Fruit fly (Drosophila melanogaster): ENCODE results near the gene Ptpmeg.

Gene Ptpmeg

DNA sequence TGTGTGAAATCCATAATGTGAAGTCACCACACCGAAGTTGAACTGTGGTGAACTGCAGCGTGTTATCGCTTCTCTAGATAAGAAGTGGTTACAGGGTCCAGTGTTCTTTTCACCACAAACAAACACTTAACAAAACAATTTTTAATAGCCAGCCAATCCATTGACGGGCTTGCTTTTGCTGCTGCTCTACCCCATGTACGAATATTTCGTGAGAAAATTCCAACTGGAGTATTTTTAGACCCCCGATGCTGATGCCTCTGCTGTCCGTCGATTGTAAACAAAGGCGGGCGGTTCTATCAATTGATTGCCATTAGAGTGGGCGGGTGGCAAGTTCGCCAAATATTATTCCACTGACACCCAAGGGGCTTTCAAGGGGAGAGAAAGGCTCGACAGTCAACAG lies 11.2 kb downstream of the Ptpmeg start (continued):
- TF ChIP-seq CG12769 (tag; optimal IDR thresholded peaks at IDR 0.05) (peak; percentile 50), CG10543 (GFP tag; optimal IDR thresholded peaks at IDR 0.05) (peak; percentile 24), dysf (GFP tag; IDR thresholded peaks at IDR 0.05) (no peak), salm (tag; optimal IDR thresholded peaks at IDR 0.05) (no peak), Rx (GFP tag; IDR thresholded peaks at IDR 0.05) (no peak), Dbx (GFP tag; IDR thresholded peaks at IDR 0.05) (peak; percentile 48; the same call in 1 of the 3 replicates), HHEX (GFP tag; optimal IDR thresholded peaks at IDR 0.05) (no peak), CG12071 (GFP tag; optimal IDR thresholded peaks at IDR 0.05) (peak; percentile 2), H2.0 (GFP tag; IDR thresholded peaks at IDR 0.05) (no peak), CG13894 (tag; optimal IDR thresholded peaks at IDR 0.05) (peak; percentile 65), Elba2 (GFP tag; optimal IDR thresholded peaks at IDR 0.05) (no peak), chinmo (GFP tag; IDR thresholded peaks at IDR 0.05; ENCODE audit: partially characterized antibody) (0 out of 4 replicates have a peak, but pooled peaks have one; percentile 18), slbo (GFP tag; IDR thresholded peaks at IDR 0.05) (peak; percentile 41; the same call in 1 of the 2 replicates), slou (GFP tag; optimal IDR thresholded peaks at IDR 0.05) (no peak), GATAe (GFP tag; conservative IDR thresholded peaks at IDR 0.05) (peak; percentile 55; the same call in 1 of the 2 replicates), CG8089 (GFP tag; optimal IDR thresholded peaks at IDR 0.05) (no peak), gem (tag; optimal IDR thresholded peaks at IDR 0.05) (no peak), CG18599 (GFP tag; optimal IDR thresholded peaks at IDR 0.05) (peak; percentile 42), row (GFP tag; IDR thresholded peaks at IDR 0.05) (peak; percentile 41; the same call in 2 of the 3 replicates), HLH3B (GFP tag; IDR thresholded peaks at IDR 0.05) (no peak), CG14965 (GFP tag; optimal IDR thresholded peaks at IDR 0.05; ENCODE audit: borderline replicate concordance) (no peak), caup (GFP tag; optimal IDR thresholded peaks at IDR 0.05; ENCODE audit: severe bottlenecking) (peak; percentile 8), CoRest (tag; optimal IDR thresholded peaks at IDR 0.05) (no peak), CG34224 (GFP tag; IDR thresholded peaks at IDR 0.05; ENCODE audit: partially characterized antibody) (no peak), Xbp1 (GFP tag; optimal IDR thresholded peaks at IDR 0.05) (no peak), usp (GFP tag; optimal IDR thresholded peaks at IDR 0.05) (no peak), amos (GFP tag; IDR thresholded peaks at IDR 0.05; ENCODE audit: partially characterized antibody) (no peak), CG32532 (GFP tag; IDR thresholded peaks at IDR 0.05) (peak; percentile 26; the same call in 1 of the 2 replicates), otp (GFP tag; IDR thresholded peaks at IDR 0.05) (no peak), ci (GFP tag; IDR thresholded peaks at IDR 0.05) (peak; percentile 22; the same call in 1 of the 3 replicates), odd (GFP tag; optimal IDR thresholded peaks at IDR 0.05) (no peak), wor (GFP tag; IDR thresholded peaks at IDR 0.05) (no peak), CG10979 (tag; optimal IDR thresholded peaks at IDR 0.05) (no peak), Fer1 (GFP tag; optimal IDR thresholded peaks at IDR 0.05) (peak; percentile 44), MTF-1 (GFP tag; optimal IDR thresholded peaks at IDR 0.05; ENCODE audit: borderline replicate concordance) (no peak), Ets97D (GFP tag; optimal IDR thresholded peaks at IDR 0.05) (no peak), her (GFP tag; optimal IDR thresholded peaks at IDR 0.05) (no peak), CG8765 (GFP tag; IDR thresholded peaks at IDR 0.05) (no peak)

DNA sequence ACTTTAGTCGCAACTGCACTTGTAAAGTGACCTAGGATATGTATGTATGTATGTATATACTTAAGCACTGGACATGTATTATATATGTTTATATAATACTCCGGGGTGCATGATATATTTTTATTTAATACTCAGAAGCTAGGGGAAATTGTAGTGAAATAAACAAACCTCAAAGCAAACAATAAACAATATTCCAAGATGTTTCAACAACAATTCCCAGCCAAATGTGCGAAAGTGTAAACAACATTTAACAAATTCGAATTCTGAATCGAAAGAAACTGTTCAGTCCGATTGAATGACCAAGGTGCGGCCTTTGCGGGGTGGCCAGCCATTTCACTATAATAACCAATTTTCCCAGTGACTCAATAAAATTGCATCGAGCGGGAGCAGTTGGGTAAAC lies 12.2 kb downstream of the Ptpmeg start:
- TF ChIP-seq Stat92E (GFP tag; optimal IDR thresholded peaks at IDR 0.05) (no peak), dati (GFP tag; IDR thresholded peaks at IDR 0.05) (no peak), CG9215 (GFP tag; IDR thresholded peaks at IDR 0.05) (no peak), hbn (GFP tag; IDR thresholded peaks at IDR 0.05; ENCODE audit: partially characterized antibody) (no peak)

Data from whole organism, embryonic.